Worm (Caenorhabditis elegans): Measurements from ENCODE around the gene apy-1.

apy-1 gene

DNA sequence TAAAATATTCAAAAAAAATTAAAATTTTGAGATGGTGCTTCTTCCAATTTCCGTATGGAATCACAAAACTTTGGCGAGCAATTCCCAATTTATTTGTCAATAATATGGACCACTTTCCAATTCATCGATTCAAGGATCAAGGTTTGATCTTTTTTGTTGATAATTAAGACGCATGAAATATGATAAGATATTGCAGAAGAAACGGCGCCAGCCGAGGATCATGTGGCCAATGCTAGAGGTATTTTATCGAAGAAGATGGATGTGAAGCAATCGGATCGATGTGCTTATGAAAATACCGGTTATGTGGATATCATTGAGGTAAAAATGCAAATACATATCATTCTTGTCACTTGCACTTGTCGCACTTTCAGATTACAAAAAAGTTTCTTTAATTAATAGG is 19.1 kb downstream of the apy-1 start:
- TF ChIP-seq mbf-1 (tag; optimal IDR thresholded peaks at IDR 0.05) (no peak), unc-62 (GFP tag; optimal IDR thresholded peaks at IDR 0.05) (no peak), ztf-11 (tag; optimal IDR thresholded peaks at IDR 0.05) (no peak), blmp-1 (tag; optimal IDR thresholded peaks at IDR 0.05; ENCODE audit: insufficient read depth) (no peak), nhr-77 (tag; optimal IDR thresholded peaks at IDR 0.05) (no peak), C34F6.9 (tag; optimal IDR thresholded peaks at IDR 0.05) (no peak), sma-3 (GFP tag; optimal IDR thresholded peaks at IDR 0.05) (no peak), ama-1 (optimal IDR thresholded peaks at IDR 0.05) (no peak), gmeb-1 (tag; optimal IDR thresholded peaks at IDR 0.05) (no peak), fos-1 (tag; optimal IDR thresholded peaks at IDR 0.05) (no peak), F13H6.1 (tag; optimal IDR thresholded peaks at IDR 0.05) (no peak), nhr-21 (tag; optimal IDR thresholded peaks at IDR 0.05) (no peak), unc-39 (tag; optimal IDR thresholded peaks at IDR 0.05) (no peak), lin-11 (tag; optimal IDR thresholded peaks at IDR 0.05) (no peak)

DNA sequence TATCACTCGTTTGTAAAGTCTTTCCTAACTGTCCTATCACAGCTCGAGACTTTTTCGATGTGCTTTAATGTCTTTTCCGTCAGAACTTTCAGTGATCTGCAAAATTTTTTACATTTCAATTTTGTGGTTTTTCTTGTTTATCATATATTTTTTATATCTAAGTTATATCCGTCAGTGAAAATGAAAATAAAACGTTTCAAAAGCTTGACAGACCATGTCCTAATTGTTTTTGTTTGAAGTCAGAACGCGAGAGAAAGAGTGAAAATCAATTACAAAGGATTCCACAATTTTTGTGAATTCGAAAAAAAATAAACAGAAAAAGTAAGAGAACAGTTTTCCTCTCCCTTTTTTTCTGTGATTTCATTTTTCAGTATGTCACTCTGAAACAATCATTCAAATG is 21.4 kb downstream of the apy-1 start, which contains the start of gene F46C8.1:
F46C8.1 (plus strand) TSS at position 301 of the 400 bp plus-strand sequence.
- TF ChIP-seq mab-5 (tag; optimal IDR thresholded peaks at IDR 0.05) (no peak), Y55F3AM.14 (GFP tag; optimal IDR thresholded peaks at IDR 0.05) (no peak), mdl-1 (tag; optimal IDR thresholded peaks at IDR 0.05) (no peak), fos-1 (tag; optimal IDR thresholded peaks at IDR 0.05) (no peak), sem-4 (tag; optimal IDR thresholded peaks at IDR 0.05) (no peak), elt-1 (tag; optimal IDR thresholded peaks at IDR 0.05) (no peak), C34F6.9 (tag; optimal IDR thresholded peaks at IDR 0.05) (no peak), nhr-10 (tag; optimal IDR thresholded peaks at IDR 0.05) (no peak), lsy-2 (tag; optimal IDR thresholded peaks at IDR 0.05) (no peak), gmeb-1 (tag; optimal IDR thresholded peaks at IDR 0.05) (no peak), blmp-1 (tag; optimal IDR thresholded peaks at IDR 0.05; ENCODE audit: insufficient read depth) (no peak), dmd-4 (tag; optimal IDR thresholded peaks at IDR 0.05) (no peak), nhr-6 (tag; optimal IDR thresholded peaks at IDR 0.05) (no peak), nhr-25 (tag; optimal IDR thresholded peaks at IDR 0.05) (no peak), alr-1 (tag; optimal IDR thresholded peaks at IDR 0.05) (no peak), nhr-12 (tag; optimal IDR thresholded peaks at IDR 0.05) (no peak)

DNA sequence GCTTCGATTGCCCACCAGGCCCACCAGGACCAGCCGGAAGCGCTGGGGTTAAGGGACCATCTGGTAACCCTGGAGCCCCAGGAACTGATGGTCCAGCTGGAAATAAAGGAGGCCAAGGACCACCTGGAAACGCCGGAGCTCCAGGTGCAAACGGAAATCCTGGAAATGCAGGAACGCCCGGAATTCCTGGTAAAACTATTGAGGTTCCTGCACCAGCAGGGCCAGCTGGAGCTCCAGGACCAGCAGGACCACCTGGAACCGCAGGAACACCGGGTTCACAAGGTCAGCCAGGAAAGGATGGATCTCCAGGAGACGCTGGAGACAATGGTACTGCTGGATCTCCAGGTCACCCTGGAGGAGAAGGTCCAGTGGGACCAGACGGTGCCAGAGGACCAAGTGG is 21.8 kb downstream of the apy-1 start:
- TF ChIP-seq nhr-237 (tag; optimal IDR thresholded peaks at IDR 0.05) (no peak), nhr-10 (tag; optimal IDR thresholded peaks at IDR 0.05) (no peak), mab-5 (tag; optimal IDR thresholded peaks at IDR 0.05) (no peak), nhr-21 (tag; optimal IDR thresholded peaks at IDR 0.05) (no peak), gmeb-1 (tag; optimal IDR thresholded peaks at IDR 0.05) (no peak)

DNA sequence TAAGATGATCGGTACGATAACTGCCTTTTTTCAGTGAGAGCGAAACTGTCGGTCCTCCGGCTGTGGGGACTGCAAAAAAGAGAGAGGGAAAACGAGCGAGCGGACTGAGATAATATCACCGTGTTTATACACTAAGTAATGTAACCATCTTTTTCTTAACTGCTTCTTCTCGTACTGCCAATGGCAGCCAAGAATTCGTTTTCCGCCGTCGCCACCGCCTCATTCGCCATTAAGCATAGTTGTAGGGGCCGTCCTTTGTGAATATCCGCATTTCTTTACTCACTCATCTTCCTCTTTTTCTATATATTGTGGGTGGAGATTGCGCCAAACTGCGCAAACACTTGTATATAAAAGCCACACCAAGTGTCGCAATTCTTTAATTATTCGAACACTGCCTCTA is 23.0 kb downstream of the apy-1 start, which contains the start of gene col-174:
col-174 (plus strand) TSS at position 301 of the 400 bp plus-strand sequence.
- TF ChIP-seq elt-3 (tag; optimal IDR thresholded peaks at IDR 0.05) = no peak
- TF ChIP-seq ama-1 (optimal IDR thresholded peaks at IDR 0.05) = no peak
- TF ChIP-seq nhr-11 (tag; optimal IDR thresholded peaks at IDR 0.05) = no peak
- TF ChIP-seq crh-2 (tag; optimal IDR thresholded peaks at IDR 0.05) = no peak
- no peak for TF ChIP-seq lin-39 (tag; optimal IDR thresholded peaks at IDR 0.05)
- no peak for TF ChIP-seq ztf-4 (tag; optimal IDR thresholded peaks at IDR 0.05)
- no peak for TF ChIP-seq ceh-16 (tag; optimal IDR thresholded peaks at IDR 0.05)
- no peak for TF ChIP-seq zag-1 (tag; optimal IDR thresholded peaks at IDR 0.05)
- TF ChIP-seq elt-1 (tag; optimal IDR thresholded peaks at IDR 0.05) = no peak
- no peak for TF ChIP-seq mab-5 (tag; optimal IDR thresholded peaks at IDR 0.05)
- no peak for TF ChIP-seq gmeb-1 (tag; optimal IDR thresholded peaks at IDR 0.05)
- TF ChIP-seq nhr-6 (tag; optimal IDR thresholded peaks at IDR 0.05) = no peak
- TF ChIP-seq ceh-82 (tag; optimal IDR thresholded peaks at IDR 0.05) = no peak

ce11 chrX:7541078-7541477 is 28.4 kb downstream of the apy-1 start:
- TF ChIP-seq unc-55 (GFP tag; optimal IDR thresholded peaks at IDR 0.05) = no peak
- TF ChIP-seq zag-1 (tag; optimal IDR thresholded peaks at IDR 0.05) = no peak
- no peak for TF ChIP-seq ama-1 (optimal IDR thresholded peaks at IDR 0.05)

All from whole organism, L2 larva.